Fruit fly (Drosophila melanogaster) whole organism, embryonic: ENCODE results near the gene MICU3.
A peak's percentile ranks its signal among the peaks of the same experiment; 100 is the strongest.

Experiments
- ATbp ChIP-seq: fragments of 200-800 bp; sonication (Bioruptor generic); optimal IDR thresholded peaks from 2 replicates; lab custom pipeline; 2017; ENCODE audit warnings: missing biosample characterization, mild to moderate bottlenecking, missing genetic modification characterization, missing genetic modification reagents
- Asciz ChIP-seq: fragments of 200-800 bp; sonication (Bioruptor generic); optimal IDR thresholded peaks from 2 replicates; lab custom pipeline; 2017; ENCODE audit warnings: missing biosample characterization, mild to moderate bottlenecking, missing genetic modification characterization, missing genetic modification reagents
- BEAF-32 ChIP-seq: fragments of 200-800 bp; sonication (Bioruptor generic); optimal IDR thresholded peaks from 3 replicates; lab custom pipeline; 2017; ENCODE audit warnings: missing biosample characterization, missing genetic modification characterization, mild to moderate bottlenecking, moderate library complexity, missing genetic modification reagents
- CG10321 ChIP-seq: fragments of 200-800 bp; sonication (Bioruptor generic); IDR thresholded peaks from 2 replicates; pipeline ENCODE4 v1.3.6; 2022; ENCODE audit warnings: missing biosample characterization, missing genetic modification characterization
- CG10431 ChIP-seq: fragments of 200-800 bp; sonication (Bioruptor generic); optimal IDR thresholded peaks from 3 replicates; lab custom pipeline; 2018; ENCODE audit warnings: missing biosample characterization, mild to moderate bottlenecking, missing genetic modification characterization
- CG10959 ChIP-seq: fragments of 200-800 bp; sonication (Bioruptor generic); IDR thresholded peaks from 2 replicates; pipeline ENCODE4 v1.3.6; 2022; ENCODE audit warnings: missing biosample characterization, missing genetic modification characterization
- CG12299 ChIP-seq: fragments of 200-800 bp; sonication (Bioruptor generic); optimal IDR thresholded peaks from 2 replicates; lab custom pipeline; 2018; ENCODE audit warnings: missing biosample characterization, mild to moderate bottlenecking, missing genetic modification characterization
- CG13287 ChIP-seq: fragments of 200-800 bp; sonication (Bioruptor generic); IDR thresholded peaks from 2 replicates; pipeline ENCODE4 v1.3.6; 2022; ENCODE audit warnings: missing biosample characterization, missing genetic modification characterization; ENCODE audit not compliant: partially characterized antibody
- CG13296 ChIP-seq: fragments of 200-800 bp; sonication (Bioruptor generic); optimal IDR thresholded peaks from 3 replicates; lab custom pipeline; 2018; ENCODE audit warnings: missing biosample characterization, mild to moderate bottlenecking, missing genetic modification characterization
- CG13424 ChIP-seq: fragments of 200-800 bp; sonication (Bioruptor generic); optimal IDR thresholded peaks from 2 replicates; lab custom pipeline; 2019; ENCODE audit warnings: missing biosample characterization, mild to moderate bottlenecking, missing genetic modification characterization, moderate library complexity
- CG15073 ChIP-seq: fragments of 200-800 bp; sonication (Bioruptor generic); optimal IDR thresholded peaks from 2 replicates; lab custom pipeline; 2016; ENCODE audit warnings: missing biosample characterization, missing genetic modification characterization
- CG1602 ChIP-seq: fragments of 200-800 bp; sonication (Bioruptor generic); optimal IDR thresholded peaks from 3 replicates; lab custom pipeline; 2016; ENCODE audit warnings: missing biosample characterization, missing genetic modification characterization
- CG17328 ChIP-seq: fragments of 200-800 bp; sonication (Bioruptor generic); IDR thresholded peaks from 2 replicates; pipeline ENCODE4 v1.3.6; 2022; ENCODE audit warnings: missing biosample characterization, missing genetic modification characterization
- CG18262 ChIP-seq: fragments of 200-800 bp; optimal IDR thresholded peaks from 3 replicates; lab custom pipeline; 2019; ENCODE audit warnings: missing biosample characterization, mild to moderate bottlenecking, missing genetic modification characterization, moderate library complexity
- CG30431 ChIP-seq: fragments of 200-800 bp; sonication (Bioruptor generic); optimal IDR thresholded peaks from 2 replicates; lab custom pipeline; 2017; ENCODE audit warnings: missing biosample characterization, missing genetic modification characterization
- CG3065 ChIP-seq: fragments of 200-800 bp; sonication (Bioruptor generic); optimal IDR thresholded peaks from 2 replicates; lab custom pipeline; 2016; ENCODE audit warnings: missing biosample characterization, missing genetic modification characterization
- CG31365 ChIP-seq: fragments of 200-800 bp; sonication (Bioruptor generic); optimal IDR thresholded peaks from 2 replicates; lab custom pipeline; 2018; ENCODE audit warnings: missing biosample characterization, mild to moderate bottlenecking, missing genetic modification characterization
- CG6683 ChIP-seq: fragments of 200-800 bp; sonication (Bioruptor generic); optimal IDR thresholded peaks from 2 replicates; lab custom pipeline; 2017; ENCODE audit warnings: missing biosample characterization, mild to moderate bottlenecking, missing genetic modification characterization, missing genetic modification reagents
- CG6791 ChIP-seq: fragments of 200-800 bp; sonication (Bioruptor generic); IDR thresholded peaks from 3 replicates; pipeline ENCODE4 v1.3.6; 2022; ENCODE audit warnings: missing biosample characterization, missing genetic modification characterization; ENCODE audit not compliant: partially characterized antibody
- CG6854 ChIP-seq: fragments of 200-800 bp; sonication (Bioruptor generic); optimal IDR thresholded peaks from 3 replicates; lab custom pipeline; 2017; ENCODE audit warnings: missing biosample characterization, mild to moderate bottlenecking, missing genetic modification characterization
- CG7357 ChIP-seq: fragments of 200-800 bp; sonication (Bioruptor generic); IDR thresholded peaks from 3 replicates; pipeline ENCODE4 v1.3.6; 2022; ENCODE audit warnings: missing biosample characterization, missing genetic modification characterization
- CG7745 ChIP-seq: fragments of 200-800 bp; sonication (Bioruptor generic); optimal IDR thresholded peaks from 2 replicates; lab custom pipeline; 2018; ENCODE audit warnings: missing biosample characterization, mild to moderate bottlenecking, missing genetic modification characterization, moderate library complexity
- CG8944 ChIP-seq: fragments of 200-800 bp; sonication (Bioruptor generic); optimal IDR thresholded peaks from 3 replicates; lab custom pipeline; 2016; ENCODE audit warnings: missing biosample characterization, missing genetic modification characterization
- Chrac-16 ChIP-seq: fragments of 200-800 bp; sonication (Bioruptor generic); optimal IDR thresholded peaks from 3 replicates; lab custom pipeline; 2016; ENCODE audit warnings: missing biosample characterization, missing genetic modification characterization
- Dll ChIP-seq: fragments of 200-800 bp; sonication (Bioruptor generic); IDR thresholded peaks from 4 replicates; pipeline ENCODE4 v1.3.6; 2022; ENCODE audit warnings: missing biosample characterization, missing genetic modification characterization; ENCODE audit not compliant: partially characterized antibody
- Fer2 ChIP-seq: fragments of 200-800 bp; sonication (Bioruptor generic); optimal IDR thresholded peaks from 2 replicates; lab custom pipeline; 2018; ENCODE audit warnings: missing biosample characterization, mild to moderate bottlenecking, missing genetic modification characterization, moderate library complexity
- Hr3 ChIP-seq: fragments of 200-800 bp; sonication (Bioruptor generic); optimal IDR thresholded peaks from 3 replicates; lab custom pipeline; 2016; ENCODE audit warnings: missing biosample characterization, missing genetic modification characterization
- Hr51 ChIP-seq, 2 experiments: fragments of 200-800 bp; sonication (Bioruptor generic); optimal IDR thresholded peaks; 2 replicates in 1 of 2; 3 replicates in 1 of 2; lab custom pipeline; 2016 to 2018; ENCODE audit warnings: missing biosample characterization in 2 of 2, missing genetic modification characterization in 2 of 2, mild to moderate bottlenecking in 1 of 2, moderate library complexity in 1 of 2
- Lhr ChIP-seq: fragments of 200-800 bp; sonication (Bioruptor generic); optimal IDR thresholded peaks from 3 replicates; lab custom pipeline; 2017; ENCODE audit warnings: mild to moderate bottlenecking, missing biosample characterization, missing genetic modification reagents, missing genetic modification characterization
- Neu2 ChIP-seq: fragments of 200-800 bp; sonication (Bioruptor generic); optimal IDR thresholded peaks from 3 replicates; lab custom pipeline; 2016; ENCODE audit warnings: missing biosample characterization, missing genetic modification characterization, borderline replicate concordance
- aop ChIP-seq: fragments of 200-800 bp; sonication (Bioruptor generic); IDR thresholded peaks from 2 replicates; pipeline ENCODE4 v1.3.6; 2022; ENCODE audit warnings: missing biosample characterization, missing genetic modification characterization
- ap ChIP-seq: fragments of 200-800 bp; sonication (Bioruptor generic); IDR thresholded peaks from 2 replicates; pipeline ENCODE4 v1.3.6; 2022; ENCODE audit warnings: missing biosample characterization, missing genetic modification characterization
- corto ChIP-seq: fragments of 200-800 bp; sonication (Bioruptor generic); optimal IDR thresholded peaks from 2 replicates; lab custom pipeline; 2016; ENCODE audit warnings: missing biosample characterization, mild to moderate bottlenecking, missing genetic modification characterization, moderate library complexity
- dan ChIP-seq: fragments of 200-800 bp; sonication (Bioruptor generic); IDR thresholded peaks from 2 replicates; pipeline ENCODE4 v1.3.6; 2022; ENCODE audit warnings: missing biosample characterization, missing genetic modification characterization
- en ChIP-seq: fragments of 200-800 bp; sonication (Bioruptor generic); optimal IDR thresholded peaks from 2 replicates; lab custom pipeline; 2016; ENCODE audit warnings: missing biosample characterization, missing genetic modification characterization
- fd3F ChIP-seq: fragments of 200-800 bp; sonication (Bioruptor generic); optimal IDR thresholded peaks from 2 replicates; lab custom pipeline; 2018; ENCODE audit warnings: missing biosample characterization, mild to moderate bottlenecking, missing genetic modification characterization, moderate library complexity
- her ChIP-seq: fragments of 200-800 bp; sonication (Bioruptor generic); optimal IDR thresholded peaks from 2 replicates; lab custom pipeline; 2016; ENCODE audit warnings: missing biosample characterization, missing genetic modification characterization
- insv ChIP-seq, 2 experiments: fragments of 200-800 bp; sonication (Bioruptor generic); optimal IDR thresholded peaks; 3 replicates each; lab custom pipeline; 2016 to 2018; ENCODE audit warnings: missing biosample characterization in 2 of 2, missing genetic modification characterization in 2 of 2
- otp ChIP-seq: fragments of 200-800 bp; sonication (Bioruptor generic); IDR thresholded peaks from 3 replicates; pipeline ENCODE4, ENCODE4 v1.3.6; 2022; ENCODE audit warnings: missing biosample characterization, missing genetic modification characterization
- pros ChIP-seq: fragments of 200-800 bp; sonication (Bioruptor generic); optimal IDR thresholded peaks from 3 replicates; lab custom pipeline; 2019; ENCODE audit warnings: missing biosample characterization, mild to moderate bottlenecking, missing genetic modification characterization, moderate library complexity
- repo ChIP-seq: fragments of 200-800 bp; sonication (Bioruptor generic); optimal IDR thresholded peaks from 2 replicates; lab custom pipeline; 2016; ENCODE audit warnings: missing biosample characterization, missing genetic modification characterization
- seq ChIP-seq: fragments of 200-800 bp; sonication (Bioruptor generic); IDR thresholded peaks from 2 replicates; pipeline ENCODE4 v1.3.6; 2022; ENCODE audit warnings: missing biosample characterization, missing genetic modification characterization
- sisA ChIP-seq: fragments of 200-800 bp; sonication (Bioruptor generic); IDR thresholded peaks from 2 replicates; pipeline ENCODE4 v1.3.6; 2022; ENCODE audit warnings: missing biosample characterization, missing genetic modification characterization
- slou ChIP-seq: fragments of 200-800 bp; sonication (Bioruptor generic); optimal IDR thresholded peaks from 3 replicates; lab custom pipeline; 2016; ENCODE audit warnings: missing biosample characterization, missing genetic modification characterization
- stwl ChIP-seq: fragments of 200-800 bp; sonication (Bioruptor generic); optimal IDR thresholded peaks from 3 replicates; lab custom pipeline; 2018; ENCODE audit warnings: missing biosample characterization, mild to moderate bottlenecking, missing genetic modification characterization, moderate library complexity
- usp ChIP-seq: fragments of >200 bp; optimal IDR thresholded peaks from 2 replicates; lab custom pipeline; 2017; ENCODE audit warnings: missing biosample characterization, missing genetic modification characterization
- vnd ChIP-seq: fragments of 200-800 bp; sonication (Bioruptor generic); IDR thresholded peaks from 3 replicates; pipeline ENCODE4 v1.3.6; 2022; ENCODE audit warnings: missing biosample characterization, missing genetic modification characterization; ENCODE audit not compliant: partially characterized antibody
- zen ChIP-seq: fragments of 200-800 bp; sonication (Bioruptor generic); optimal IDR thresholded peaks from 3 replicates; lab custom pipeline; 2018; ENCODE audit warnings: missing biosample characterization, mild to moderate bottlenecking, missing genetic modification characterization, moderate library complexity

The MICU3 gene

dm6 chr3R:19863979-19864775, 17.1 kb downstream of the MICU3 start, which contains the start of the genes CG4572 and CG4686 (continued):
- TF ChIP-seq CG31365 (tag; lab: Kevin White, UChicago) (no peak), aop (no peak), CG12299 (tag; lab: Kevin White, UChicago) (no peak), otp (GFP tag; lab: Robert Waterston, UW) (no peak), CG7357 (peak; percentile 83), repo (GFP tag; lab: Kevin White, UChicago) (peak; percentile 67), CG10959 (GFP tag; lab: Robert Waterston, UW) (no peak), Fer2 (tag; lab: Kevin White, UChicago) (peak; percentile 50), slou (no peak), stwl (peak; percentile 66), CG3065 (GFP tag; lab: Kevin White, UChicago) (peak; percentile 28), Chrac-16 (GFP tag; lab: Kevin White, UChicago) (peak; percentile 64), CG17328 (GFP tag; lab: Robert Waterston, UW) (0 out of 2 replicates have a peak, but pooled peaks have one; percentile 8), CG15073 (GFP tag; lab: Kevin White, UChicago) (no peak), CG6791 (GFP tag; lab: Robert Waterston, UW) (no peak), BEAF-32 (peak; percentile 45), CG30431 (GFP tag; lab: Kevin White, UChicago) (peak; percentile 68), CG7745 (tag; lab: Kevin White, UChicago) (no peak), CG6854 (GFP tag; lab: Kevin White, UChicago) (no peak), pros (peak; percentile 35), CG8944 (peak; percentile 76), Lhr (GFP tag; lab: Kevin White, UChicago) (peak; percentile 48), insv (GFP tag; optimal IDR thresholded peaks at IDR 0.05; lab: Kevin White, UChicago) (peak in 1 of 2 experiments; percentile 54), sisA (peak; percentile 61), en (GFP tag; lab: Kevin White, UChicago) (peak; percentile 44), CG13424 (tag; lab: Kevin White, UChicago) (peak; percentile 81), zen (tag; lab: Kevin White, UChicago) (peak; percentile 72), Asciz (GFP tag; lab: Kevin White, UChicago) (peak; percentile 56), CG10321 (GFP tag; lab: Robert Waterston, UW) (no peak), CG10431 (peak; percentile 34), Dll (GFP tag; lab: Robert Waterston, UW) (peak; percentile 56; the same call in 1 of the 4 replicates), Hr51 (GFP tag; optimal IDR thresholded peaks at IDR 0.05; lab: Kevin White, UChicago) (peak; percentile 57 to 77), CG6683 (GFP tag; lab: Kevin White, UChicago) (peak; percentile 38), CG18262 (tag; lab: Kevin White, UChicago) (no peak), Hr3 (GFP tag; lab: Kevin White, UChicago) (peak; percentile 72), CG13296 (GFP tag; lab: Kevin White, UChicago) (peak; percentile 63), seq (GFP tag; lab: Robert Waterston, UW) (0 out of 2 replicates have a peak, but pooled peaks have one; percentile 37), fd3F (peak; percentile 66), her (GFP tag; lab: Kevin White, UChicago) (peak; percentile 26), dan (GFP tag; lab: Robert Waterston, UW) (no peak), corto (peak; percentile 76), usp (no peak), vnd (GFP tag; lab: Robert Waterston, UW) (0 out of 3 replicates have a peak, but pooled peaks have one; percentile 17), ATbp (GFP tag; lab: Kevin White, UChicago) (peak; percentile 25), ap (GFP tag; lab: Robert Waterston, UW) (no peak), Neu2 (GFP tag; lab: Kevin White, UChicago) (no peak), CG13287 (GFP tag; lab: Robert Waterston, UW) (peak; percentile 58; the same call in 1 of the 2 replicates), CG1602 (GFP tag; lab: Kevin White, UChicago) (peak; percentile 74)
